Fruit fly (Drosophila melanogaster) whole organism, embryonic: ENCODE measurements around the gene CG8097.

ENCODE experiments used
- Antp ChIP-seq: fragments of 200-800 bp; sonication (Bioruptor generic); optimal IDR thresholded peaks from 3 replicates; lab custom pipeline; 2016; ENCODE audit warnings: missing biosample characterization, missing genetic modification characterization
- Asciz ChIP-seq: fragments of 200-800 bp; sonication (Bioruptor generic); optimal IDR thresholded peaks from 2 replicates; lab custom pipeline; 2017; ENCODE audit warnings: missing biosample characterization, mild to moderate bottlenecking, missing genetic modification characterization, missing genetic modification reagents
- B-H2 ChIP-seq: fragments of 200-800 bp; sonication (Bioruptor generic); optimal IDR thresholded peaks from 2 replicates; lab custom pipeline; 2018; ENCODE audit warnings: missing biosample characterization, mild to moderate bottlenecking, missing genetic modification characterization
- Blimp-1 ChIP-seq: fragments of 200-800 bp; sonication (Bioruptor generic); optimal IDR thresholded peaks from 3 replicates; lab custom pipeline; 2018; ENCODE audit warnings: missing biosample characterization, missing genetic modification characterization, mild to moderate bottlenecking, moderate library complexity, missing genetic modification reagents
- CG10366 ChIP-seq: fragments of 200-800 bp; sonication (Bioruptor generic); IDR thresholded peaks from 2 replicates; pipeline ENCODE4 v1.3.6; 2022; ENCODE audit warnings: missing biosample characterization, missing genetic modification characterization
- CG10979 ChIP-seq: fragments of 200-800 bp; sonication (Bioruptor generic); optimal IDR thresholded peaks from 2 replicates; lab custom pipeline; 2018; ENCODE audit warnings: missing biosample characterization, mild to moderate bottlenecking, missing genetic modification characterization, moderate library complexity
- CG12236 ChIP-seq: fragments of 200-800 bp; sonication (Bioruptor generic); optimal IDR thresholded peaks from 2 replicates; lab custom pipeline; 2016; ENCODE audit warnings: missing biosample characterization, missing genetic modification characterization
- CG12299 ChIP-seq: fragments of 200-800 bp; sonication (Bioruptor generic); optimal IDR thresholded peaks from 2 replicates; lab custom pipeline; 2018; ENCODE audit warnings: missing biosample characterization, mild to moderate bottlenecking, missing genetic modification characterization
- CG1233 ChIP-seq: fragments of 200-800 bp; sonication (Bioruptor generic); optimal IDR thresholded peaks from 4 replicates; lab custom pipeline; 2018; ENCODE audit warnings: missing biosample characterization, mild to moderate bottlenecking, missing genetic modification characterization
- CG13296 ChIP-seq: fragments of 200-800 bp; sonication (Bioruptor generic); optimal IDR thresholded peaks from 3 replicates; lab custom pipeline; 2018; ENCODE audit warnings: missing biosample characterization, mild to moderate bottlenecking, missing genetic modification characterization
- CG14965 ChIP-seq: fragments of 200-800 bp; sonication (Bioruptor generic); optimal IDR thresholded peaks from 2 replicates; lab custom pipeline; 2016; ENCODE audit warnings: missing biosample characterization, missing genetic modification characterization, borderline replicate concordance
- CG15479 ChIP-seq: fragments of 200-800 bp; sonication (Bioruptor generic); optimal IDR thresholded peaks from 3 replicates; lab custom pipeline; 2019; ENCODE audit warnings: missing biosample characterization, mild to moderate bottlenecking, missing genetic modification characterization, moderate library complexity
- CG17186 ChIP-seq: fragments of 200-800 bp; sonication (Bioruptor generic); optimal IDR thresholded peaks from 3 replicates; lab custom pipeline; 2017; ENCODE audit warnings: missing biosample characterization, missing genetic modification reagents, missing genetic modification characterization
- CG17359 ChIP-seq: fragments of 200-800 bp; sonication (Bioruptor generic); optimal IDR thresholded peaks from 3 replicates; lab custom pipeline; 2018; ENCODE audit warnings: missing biosample characterization, mild to moderate bottlenecking, missing genetic modification characterization, moderate library complexity
- CG17361 ChIP-seq: fragments of 200-800 bp; sonication (Bioruptor generic); IDR thresholded peaks from 3 replicates; pipeline ENCODE4 v1.3.6; 2022; ENCODE audit warnings: missing biosample characterization, missing genetic modification characterization
- CG17385 ChIP-seq: fragments of 200-800 bp; sonication (Bioruptor generic); optimal IDR thresholded peaks from 3 replicates; lab custom pipeline; 2018; ENCODE audit warnings: missing biosample characterization, mild to moderate bottlenecking, missing genetic modification characterization
- CG2202 ChIP-seq: fragments of 200-800 bp; sonication (Bioruptor generic); optimal IDR thresholded peaks from 2 replicates; lab custom pipeline; 2018; ENCODE audit warnings: missing biosample characterization, mild to moderate bottlenecking, missing genetic modification characterization
- CG2889 ChIP-seq: fragments of 200-800 bp; sonication (Bioruptor generic); IDR thresholded peaks from 3 replicates; pipeline ENCODE4 v1.3.6; 2022; ENCODE audit warnings: missing biosample characterization, missing genetic modification characterization
- CG32532 ChIP-seq: fragments of 200-800 bp; sonication (Bioruptor generic); IDR thresholded peaks from 2 replicates; pipeline ENCODE4 v1.3.6; 2022; ENCODE audit warnings: missing biosample characterization, missing genetic modification characterization
- CG33557 ChIP-seq: fragments of 200-800 bp; sonication (Bioruptor generic); optimal IDR thresholded peaks from 2 replicates; lab custom pipeline; 2019; ENCODE audit warnings: missing biosample characterization, mild to moderate bottlenecking, missing genetic modification characterization, moderate library complexity
- CG3407 ChIP-seq: fragments of 200-800 bp; sonication (Bioruptor generic); optimal IDR thresholded peaks from 2 replicates; lab custom pipeline; 2018; ENCODE audit warnings: missing biosample characterization, mild to moderate bottlenecking, missing genetic modification characterization
- CG6689 ChIP-seq: fragments of 200-800 bp; sonication (Bioruptor generic); IDR thresholded peaks from 2 replicates; pipeline ENCODE4 v1.3.6; 2022; ENCODE audit warnings: missing biosample characterization, missing genetic modification characterization
- CG6854 ChIP-seq: fragments of 200-800 bp; sonication (Bioruptor generic); optimal IDR thresholded peaks from 3 replicates; lab custom pipeline; 2017; ENCODE audit warnings: missing biosample characterization, mild to moderate bottlenecking, missing genetic modification characterization
- CG8924 ChIP-seq: fragments of 200-800 bp; optimal IDR thresholded peaks from 3 replicates; lab custom pipeline; 2019; ENCODE audit warnings: missing biosample characterization, mild to moderate bottlenecking, missing genetic modification characterization, moderate library complexity
- CG9437 ChIP-seq: fragments of 200-800 bp; sonication (Bioruptor generic); optimal IDR thresholded peaks from 2 replicates; lab custom pipeline; 2018; ENCODE audit warnings: missing biosample characterization, mild to moderate bottlenecking, missing genetic modification characterization
- CG9817 ChIP-seq: fragments of 200-800 bp; sonication (Bioruptor generic); optimal IDR thresholded peaks from 2 replicates; lab custom pipeline; 2018; ENCODE audit warnings: missing biosample characterization, mild to moderate bottlenecking, missing genetic modification characterization, moderate library complexity
- CTCF ChIP-seq: fragments of 200-800 bp; sonication (Bioruptor generic); optimal IDR thresholded peaks from 2 replicates; lab custom pipeline; 2017; ENCODE audit warnings: missing biosample characterization, mild to moderate bottlenecking, missing genetic modification characterization, moderate library complexity
- E2f2 ChIP-seq: fragments of 200-800 bp; sonication (Bioruptor generic); IDR thresholded peaks from 2 replicates; pipeline ENCODE4 v1.3.6; 2022; ENCODE audit warnings: missing biosample characterization, missing genetic modification characterization
- Hey ChIP-seq: fragments of 200-800 bp; sonication (Bioruptor generic); optimal IDR thresholded peaks from 3 replicates; lab custom pipeline; 2018; ENCODE audit warnings: missing biosample characterization, mild to moderate bottlenecking, missing genetic modification characterization
- HmgD ChIP-seq: fragments of 200-800 bp; sonication (Bioruptor generic); optimal IDR thresholded peaks from 3 replicates; lab custom pipeline; 2016; ENCODE audit warnings: missing biosample characterization, missing genetic modification characterization
- Hr3 ChIP-seq: fragments of 200-800 bp; sonication (Bioruptor generic); optimal IDR thresholded peaks from 3 replicates; lab custom pipeline; 2016; ENCODE audit warnings: missing biosample characterization, missing genetic modification characterization
- Mrtf ChIP-seq: fragments of 200-800 bp; sonication (Bioruptor generic); IDR thresholded peaks from 3 replicates; pipeline ENCODE4 v1.3.6; 2022; ENCODE audit warnings: missing biosample characterization, missing genetic modification characterization
- Oaz ChIP-seq: fragments of 200-800 bp; sonication (Bioruptor generic); IDR thresholded peaks from 2 replicates; pipeline ENCODE4 v1.3.6; 2022; ENCODE audit warnings: missing biosample characterization, missing genetic modification characterization
- Spps ChIP-seq: fragments of 200-800 bp; sonication (Bioruptor generic); optimal IDR thresholded peaks from 2 replicates; lab custom pipeline; 2018; ENCODE audit warnings: missing biosample characterization, mild to moderate bottlenecking, missing genetic modification characterization
- Tbp ChIP-seq: fragments of >200 bp; optimal IDR thresholded peaks from 2 replicates; lab custom pipeline; 2018; ENCODE audit warnings: missing biosample characterization, missing genetic modification characterization
- Vsx1 ChIP-seq: fragments of 200-800 bp; sonication (Bioruptor generic); optimal IDR thresholded peaks from 2 replicates; lab custom pipeline; 2017; ENCODE audit warnings: missing biosample characterization, mild to moderate bottlenecking, missing genetic modification characterization, missing genetic modification reagents
- Xbp1 ChIP-seq: fragments of 200-800 bp; sonication (Bioruptor generic); optimal IDR thresholded peaks from 3 replicates; lab custom pipeline; 2016; ENCODE audit warnings: missing biosample characterization, mild to moderate bottlenecking, missing genetic modification characterization
- abd-A ChIP-seq: fragments of 200-800 bp; sonication (Bioruptor generic); optimal IDR thresholded peaks from 3 replicates; lab custom pipeline; 2019; ENCODE audit warnings: missing biosample characterization, mild to moderate bottlenecking, missing genetic modification characterization, moderate library complexity
- chm ChIP-seq: fragments of 200-800 bp; sonication (Bioruptor generic); IDR thresholded peaks from 2 replicates; pipeline ENCODE4 v1.3.6; 2022; ENCODE audit warnings: missing biosample characterization, missing genetic modification characterization
- gsb-n ChIP-seq: fragments of 200-800 bp; sonication (Bioruptor generic); optimal IDR thresholded peaks from 3 replicates; lab custom pipeline; 2018; ENCODE audit warnings: missing biosample characterization, mild to moderate bottlenecking, missing genetic modification characterization
- her ChIP-seq: fragments of 200-800 bp; sonication (Bioruptor generic); optimal IDR thresholded peaks from 2 replicates; lab custom pipeline; 2016; ENCODE audit warnings: missing biosample characterization, missing genetic modification characterization
- kay ChIP-seq: fragments of 200-800 bp; sonication (Bioruptor generic); optimal IDR thresholded peaks from 2 replicates; lab custom pipeline; 2016; ENCODE audit warnings: missing biosample characterization, missing genetic modification characterization
- pan ChIP-seq, 4 experiments: fragments of >200 bp in 3 of 4; fragments of 200-800 bp in 1 of 4; sonication (Bioruptor generic) in 1 of 4; optimal IDR thresholded peaks in 3 of 4; IDR thresholded peaks in 1 of 4; 2 replicates each; pipeline versions ENCODE4 v1.3.6 to Lab custom; 2017 to 2022; ENCODE audit warnings: missing biosample characterization in 2 of 4, missing genetic modification characterization in 2 of 4, mixed read lengths in 1 of 4
- pho ChIP-seq: fragments of 200-800 bp; sonication (Bioruptor generic); optimal IDR thresholded peaks from 2 replicates; lab custom pipeline; 2016; ENCODE audit warnings: missing biosample characterization, missing genetic modification characterization
- phol ChIP-seq: fragments of 200-800 bp; sonication (Bioruptor generic); optimal IDR thresholded peaks from 3 replicates; lab custom pipeline; 2018; ENCODE audit warnings: missing biosample characterization, mild to moderate bottlenecking, missing genetic modification characterization, moderate library complexity
- ranshi ChIP-seq: fragments of 200-800 bp; sonication (Bioruptor generic); IDR thresholded peaks from 2 replicates; pipeline ENCODE4 v1.3.6; 2022; ENCODE audit warnings: missing biosample characterization, missing genetic modification characterization
- sens-2 ChIP-seq: fragments of 200-800 bp; sonication (Bioruptor generic); IDR thresholded peaks from 2 replicates; pipeline ENCODE4 v1.3.6; 2022; ENCODE audit warnings: missing biosample characterization, missing genetic modification characterization
- slou ChIP-seq: fragments of 200-800 bp; sonication (Bioruptor generic); optimal IDR thresholded peaks from 3 replicates; lab custom pipeline; 2016; ENCODE audit warnings: missing biosample characterization, missing genetic modification characterization
- sug ChIP-seq: fragments of 200-800 bp; optimal IDR thresholded peaks from 2 replicates; lab custom pipeline; 2019; ENCODE audit warnings: missing biosample characterization, mild to moderate bottlenecking, missing genetic modification characterization, moderate library complexity
- tap ChIP-seq: fragments of 200-800 bp; optimal IDR thresholded peaks from 3 replicates; lab custom pipeline; 2019; ENCODE audit warnings: missing biosample characterization, mild to moderate bottlenecking, missing genetic modification characterization, moderate library complexity
- trem ChIP-seq: fragments of 200-800 bp; optimal IDR thresholded peaks from 3 replicates; lab custom pipeline; 2019; ENCODE audit warnings: missing biosample characterization, mild to moderate bottlenecking, missing genetic modification characterization, moderate library complexity

CG8097 gene

dm6 chrX:15617916-15618315, 35.0 kb downstream of the CG8097 start (continued):
- TF ChIP-seq trem (peak; percentile 23), Spps (peak; percentile 45), HmgD (GFP tag; lab: Kevin White, UChicago) (no peak), CG10979 (tag; lab: Kevin White, UChicago) (peak; percentile 60), CG33557 (GFP tag; lab: Kevin White, UChicago) (no peak), CTCF (GFP tag; lab: Kevin White, UChicago) (no peak), CG6854 (no peak), CG17359 (tag; lab: Kevin White, UChicago) (peak; percentile 53), phol (tag; lab: Kevin White, UChicago) (peak; percentile 39), sug (tag; lab: Kevin White, UChicago) (no peak), sens-2 (GFP tag; lab: Robert Waterston, UW) (peak; percentile 54; the same call in 1 of the 2 replicates), slou (GFP tag; lab: Kevin White, UChicago) (no peak), CG6689 (GFP tag; lab: Robert Waterston, UW) (peak; percentile 50), abd-A (no peak), Asciz (GFP tag; lab: Kevin White, UChicago) (peak; percentile 10), B-H2 (no peak), her (no peak), Xbp1 (GFP tag; lab: Kevin White, UChicago) (peak; percentile 1), CG12299 (tag; lab: Kevin White, UChicago) (no peak), CG3407 (GFP tag; lab: Kevin White, UChicago) (no peak), CG12236 (GFP tag; lab: Kevin White, UChicago) (no peak), Oaz (GFP tag; lab: Robert Waterston, UW) (no peak), Blimp-1 (GFP tag; lab: Kevin White, UChicago) (peak; percentile 49), Antp (no peak), pan (optimal IDR thresholded peaks at IDR 0.05; lab: Kevin White, UChicago) (no peak), pan (GFP tag; optimal IDR thresholded peaks at IDR 0.05 in 1 of 2, IDR thresholded peaks at IDR 0.05 in 1 of 2) (peak in 1 of 2 experiments; percentile 56), CG17186 (GFP tag; lab: Kevin White, UChicago) (no peak), CG15479 (no peak), CG2889 (GFP tag; lab: Robert Waterston, UW) (0 out of 3 replicates have a peak, but pooled peaks have one; percentile 12), CG1233 (GFP tag; lab: Kevin White, UChicago) (no peak), Hey (tag; lab: Kevin White, UChicago) (no peak), CG17385 (GFP tag; lab: Kevin White, UChicago) (peak; percentile 11), CG13296 (GFP tag; lab: Kevin White, UChicago) (no peak), Vsx1 (GFP tag; lab: Kevin White, UChicago) (no peak), CG10366 (GFP tag; lab: Robert Waterston, UW) (peak; percentile 36; the same call in 1 of the 2 replicates), ranshi (GFP tag; lab: Robert Waterston, UW) (0 out of 2 replicates have a peak, but pooled peaks have one; percentile 47), chm (peak; percentile 57; the same call in 1 of the 2 replicates), CG32532 (GFP tag; lab: Robert Waterston, UW) (no peak), CG14965 (no peak), CG9817 (no peak), Tbp (GFP tag; lab: Kevin White, UChicago) (no peak), gsb-n (peak; percentile 59), pho (GFP tag; lab: Kevin White, UChicago) (no peak), CG17361 (GFP tag; lab: Robert Waterston, UW) (peak; percentile 35; the same call in 1 of the 3 replicates), E2f2 (GFP tag; lab: Robert Waterston, UW) (no peak), Mrtf (GFP tag; lab: Robert Waterston, UW) (no peak), CG9437 (GFP tag; lab: Kevin White, UChicago) (peak; percentile 15), kay (GFP tag; lab: Kevin White, UChicago) (no peak), Hr3 (peak; percentile 16), CG2202 (peak; percentile 39), CG8924 (tag; lab: Kevin White, UChicago) (peak; percentile 16), tap (tag; lab: Kevin White, UChicago) (peak; percentile 22)
